Worm (Caenorhabditis elegans): ENCODE data around the gene agxt-1.

Gene agxt-1

ce11 chrII:8891042-8891441 is 45.6 kb downstream of the agxt-1 start:
- TF ChIP-seq nhr-48 (tag; optimal IDR thresholded peaks at IDR 0.05) (no peak), dmd-6 (GFP tag; IDR thresholded peaks at IDR 0.05) (no peak), ZK546.5 (tag; optimal IDR thresholded peaks at IDR 0.05) (no peak), jun-1 (tag; optimal IDR thresholded peaks at IDR 0.05) (no peak), nhr-11 (tag; optimal IDR thresholded peaks at IDR 0.05) (no peak), vab-7 (GFP tag; IDR thresholded peaks at IDR 0.05) (no peak), ctbp-1 (GFP tag; IDR thresholded peaks at IDR 0.05) (no peak), ceh-20 (GFP tag; IDR thresholded peaks at IDR 0.05) (no peak), nhr-77 (tag; optimal IDR thresholded peaks at IDR 0.05) (no peak), T20F7.1 (GFP tag; optimal IDR thresholded peaks at IDR 0.05) (no peak), lin-38 (GFP tag; IDR thresholded peaks at IDR 0.05) (no peak), lsy-2 (tag; optimal IDR thresholded peaks at IDR 0.05) (peak in 1 of 2 experiments; percentile 52), dpl-1 (GFP tag; optimal IDR thresholded peaks at IDR 0.05) (peak; percentile 17), nhr-41 (GFP tag; IDR thresholded peaks at IDR 0.05) (no peak), F10B5.3 (tag; optimal IDR thresholded peaks at IDR 0.05) (no peak)

ce11 chrII:8891606-8892005 is 46.2 kb downstream of the agxt-1 start:
- TF ChIP-seq F49E8.2 (tag; optimal IDR thresholded peaks at IDR 0.05; ENCODE audit: borderline replicate concordance) (no peak), dmd-6 (GFP tag; IDR thresholded peaks at IDR 0.05) (peak; percentile 24; the same call in 1 of the 2 replicates), nhr-111 (GFP tag; optimal IDR thresholded peaks at IDR 0.05) (no peak), daf-16 (GFP tag; optimal IDR thresholded peaks at IDR 0.05) (no peak), daf-16 (tag; optimal IDR thresholded peaks at IDR 0.05) (peak; percentile 17), arid-1 (GFP tag; conservative IDR thresholded peaks at IDR 0.05) (no peak), mxl-3 (GFP tag; optimal IDR thresholded peaks at IDR 0.05) (peak; percentile 8), hlh-11 (tag; optimal IDR thresholded peaks at IDR 0.05) (peak; percentile 34)

DNA sequence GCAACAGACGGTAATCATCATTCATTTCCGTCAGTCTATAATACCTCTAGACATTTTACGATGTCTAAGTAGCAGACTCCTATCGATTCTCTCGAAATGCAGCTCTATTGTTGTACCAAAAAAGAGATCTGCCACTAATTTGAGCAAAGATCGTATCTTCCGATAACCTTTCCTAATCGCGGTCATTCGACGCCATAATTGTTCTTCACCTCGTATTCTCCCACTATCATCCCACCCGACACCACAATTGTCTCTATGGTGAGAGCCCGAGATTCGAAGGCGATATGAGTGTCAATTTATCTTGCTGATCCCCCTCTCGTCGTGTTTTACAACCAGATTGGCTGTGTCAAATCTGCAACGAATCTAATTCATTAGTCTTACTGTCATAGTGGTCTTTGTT is 50.0 kb downstream of the agxt-1 start:
- no peak for TF ChIP-seq arid-1 (GFP tag; conservative IDR thresholded peaks at IDR 0.05)

- TF ChIP-seq set-16 (GFP tag; IDR thresholded peaks at IDR 0.05) = no peak
- no peak for TF ChIP-seq sdz-12 (GFP tag; optimal IDR thresholded peaks at IDR 0.05)
- TF ChIP-seq lin-38 (GFP tag; IDR thresholded peaks at IDR 0.05) = no peak
- no peak for TF ChIP-seq madf-5 (GFP tag; IDR thresholded peaks at IDR 0.05)
- TF ChIP-seq Y48G9A.11 (GFP tag; IDR thresholded peaks at IDR 0.05) = no peak
- TF ChIP-seq F44E2.7 (GFP tag; IDR thresholded peaks at IDR 0.05) = no peak
- no peak for TF ChIP-seq nhr-102 (tag; optimal IDR thresholded peaks at IDR 0.05)
- TF ChIP-seq aha-1 (tag) = peak; percentile 75
- TF ChIP-seq dmd-9 (GFP tag; IDR thresholded peaks at IDR 0.05) = no peak
- TF ChIP-seq pqm-1 (tag; optimal IDR thresholded peaks at IDR 0.05) = peak; percentile 9
- no peak for TF ChIP-seq dpl-1 (GFP tag; optimal IDR thresholded peaks at IDR 0.05)
- no peak for TF ChIP-seq lir-3 (tag; optimal IDR thresholded peaks at IDR 0.05)
- TF ChIP-seq F49E8.2 (tag; optimal IDR thresholded peaks at IDR 0.05; ENCODE audit: borderline replicate concordance) = no peak
- TF ChIP-seq daf-19 (GFP tag; conservative IDR thresholded peaks at IDR 0.05) = no peak
- peak; percentile 36 for TF ChIP-seq dve-1 (tag; optimal IDR thresholded peaks at IDR 0.05; ENCODE audit: insufficient read depth)
- no peak for TF ChIP-seq mes-2 (tag; optimal IDR thresholded peaks at IDR 0.05; ENCODE audit: poor library complexity, severe bottlenecking)
- no peak for TF ChIP-seq unc-62 (GFP tag; optimal IDR thresholded peaks at IDR 0.05 in 1 of 2)
- no peak for TF ChIP-seq unc-62 (tag; optimal IDR thresholded peaks at IDR 0.05)
- no peak for TF ChIP-seq ama-1 (optimal IDR thresholded peaks at IDR 0.05)
- TF ChIP-seq hif-1 (tag; optimal IDR thresholded peaks at IDR 0.05) = no peak
Measured at ce11 chrII:8895895-8896294, 50.5 kb downstream of the agxt-1 start.
